Fruit fly (Drosophila melanogaster) whole organism, prepupa: ENCODE measurements around the gene CG34136.

Experiments
- CG34406 ChIP-seq: fragments of 200-800 bp; sonication (Bioruptor generic); optimal IDR thresholded peaks from 3 replicates; lab custom pipeline; 2016; ENCODE audit warnings: missing biosample characterization, missing genetic modification characterization
- CG3919 ChIP-seq: fragments of 200-800 bp; sonication (Bioruptor generic); optimal IDR thresholded peaks from 3 replicates; lab custom pipeline; 2016; ENCODE audit warnings: missing biosample characterization, missing genetic modification characterization
- CG6163 ChIP-seq: fragments of 200-800 bp; sonication (Bioruptor generic); IDR thresholded peaks from 3 replicates; pipeline ENCODE4 v1.3.6; 2022; ENCODE audit warnings: missing biosample characterization, missing genetic modification characterization
- CG8119 ChIP-seq: fragments of 200-800 bp; sonication (Bioruptor generic); IDR thresholded peaks from 3 replicates; pipeline ENCODE4 v1.3.6; 2022; ENCODE audit warnings: missing biosample characterization, missing genetic modification characterization
- Lpt ChIP-seq: fragments of 200-800 bp; sonication (Bioruptor generic); optimal IDR thresholded peaks from 3 replicates; lab custom pipeline; 2016; ENCODE audit warnings: missing biosample characterization, missing genetic modification characterization
- acj6 ChIP-seq: fragments of 200-800 bp; sonication (Bioruptor generic); optimal IDR thresholded peaks from 3 replicates; lab custom pipeline; 2016; ENCODE audit warnings: missing biosample characterization, missing genetic modification characterization
- eg ChIP-seq: fragments of 200-800 bp; sonication (Bioruptor generic); IDR thresholded peaks from 3 replicates; pipeline ENCODE4 v1.3.6; 2022; ENCODE audit warnings: missing biosample characterization, missing genetic modification characterization
- fkh ChIP-seq: fragments of 200-800 bp; sonication (Bioruptor generic); optimal IDR thresholded peaks from 3 replicates; lab custom pipeline; 2017; ENCODE audit warnings: missing biosample characterization, mild to moderate bottlenecking, missing genetic modification characterization, moderate library complexity
- net ChIP-seq: fragments of 200-800 bp; sonication (Bioruptor generic); optimal IDR thresholded peaks from 3 replicates; lab custom pipeline; 2016; ENCODE audit warnings: missing biosample characterization, missing genetic modification characterization

dm6 chr2L:21148242-21148641, 51.5 kb downstream of the CG34136 start, which contains the start of gene del:
- TF ChIP-seq eg (GFP tag; lab: Robert Waterston, UW) = no peak
- TF ChIP-seq Lpt (GFP tag; lab: Kevin White, UChicago) = no peak
- TF ChIP-seq CG34406 (GFP tag; lab: Kevin White, UChicago) = no peak
- TF ChIP-seq acj6 (GFP tag; lab: Kevin White, UChicago) = no peak
- TF ChIP-seq net = no peak
- no peak for TF ChIP-seq fkh (GFP tag; lab: Kevin White, UChicago)
- TF ChIP-seq CG6163 = no peak
- TF ChIP-seq CG8119 (GFP tag; lab: Robert Waterston, UW) = no peak
- TF ChIP-seq CG3919 (GFP tag; lab: Kevin White, UChicago) = no peak
